Worm (Caenorhabditis elegans) whole organism, L1 larva: ENCODE results near the gene gldi-3.

Experiments used
- C04F5.9 ChIP-seq: sonication (generic microtip); optimal IDR thresholded peaks from 2 replicates; lab custom pipeline; 2016; ENCODE audit warnings: missing genetic modification characterization, missing compliant biosample characterization
- F16B12.6 ChIP-seq: fragments of 150-350 bp; optimal IDR thresholded peaks from 2 replicates; lab custom pipeline; 2014; ENCODE audit warnings: missing biosample characterization, missing genetic modification characterization
- Y116A8C.19 ChIP-seq: sonication (generic microtip); optimal IDR thresholded peaks from 2 replicates; lab custom pipeline; 2016; ENCODE audit warnings: missing compliant biosample characterization, missing genetic modification characterization, borderline replicate concordance
- alr-1 ChIP-seq: fragments of 200-800 bp; sonication (Bioruptor generic); optimal IDR thresholded peaks from 2 replicates; lab custom pipeline; 2018; ENCODE audit warnings: borderline replicate concordance, mild to moderate bottlenecking, missing genetic modification characterization, missing compliant biosample characterization
- aly-2 ChIP-seq: fragments of 150-350 bp; optimal IDR thresholded peaks from 2 replicates; lab custom pipeline; 2014; ENCODE audit warnings: missing biosample characterization, missing genetic modification characterization
- ceh-63 ChIP-seq: fragments of 200-800 bp; sonication (Bioruptor generic); optimal IDR thresholded peaks from 2 replicates; lab custom pipeline; 2018; ENCODE audit warnings: mild to moderate bottlenecking, missing genetic modification characterization, missing compliant biosample characterization
- ceh-8 ChIP-seq: fragments of 200-800 bp; sonication (Bioruptor generic); optimal IDR thresholded peaks from 2 replicates; lab custom pipeline; 2018; ENCODE audit warnings: mild to moderate bottlenecking, missing genetic modification characterization, moderate library complexity, missing compliant biosample characterization
- efl-1 ChIP-seq, 4 experiments: fragments of 150-350 bp; optimal IDR thresholded peaks in 3 of 4; peaks in 1 of 4; 1 replicate in 1 of 4; 2 replicates in 3 of 4; lab custom pipeline; 2014; ENCODE audit warnings: missing biosample characterization in 2 of 4, missing genetic modification characterization in 2 of 4, missing genetic modification reagents in 2 of 4
- efl-3 ChIP-seq: fragments of 200-800 bp; sonication (Bioruptor generic); optimal IDR thresholded peaks from 2 replicates; lab custom pipeline; 2018; ENCODE audit warnings: mild to moderate bottlenecking, missing genetic modification characterization, missing compliant biosample characterization
- egl-13 ChIP-seq: sonication (generic microtip); optimal IDR thresholded peaks from 2 replicates; lab custom pipeline; 2016; ENCODE audit warnings: missing genotype, missing genetic modification reagents, missing genetic modification characterization, missing compliant biosample characterization
- elt-3 ChIP-seq, 6 experiments: fragments of 150-350 bp in 1 of 6; sonication (generic microtip); optimal IDR thresholded peaks; 2 replicates each; lab custom pipeline; 2017 to 2018; ENCODE audit warnings: missing biosample characterization in 6 of 6, missing genetic modification characterization in 6 of 6, inconsistent platforms in 1 of 6
- ets-5 ChIP-seq: fragments of 200-800 bp; sonication (Bioruptor generic); IDR thresholded peaks from 2 replicates; pipeline ENCODE4 v1.3.6; 2022; ENCODE audit warnings: missing genetic modification characterization, missing compliant biosample characterization
- fkh-10 ChIP-seq: sonication (generic microtip); optimal IDR thresholded peaks from 2 replicates; lab custom pipeline; 2017; ENCODE audit warnings: missing biosample characterization, missing genetic modification reagents, missing genetic modification characterization
- fkh-4 ChIP-seq: sonication (generic microtip); optimal IDR thresholded peaks from 2 replicates; lab custom pipeline; 2016; ENCODE audit warnings: missing compliant biosample characterization, missing genetic modification characterization, borderline replicate concordance
- fkh-8 ChIP-seq: sonication (generic microtip); optimal IDR thresholded peaks from 2 replicates; lab custom pipeline; 2016; ENCODE audit warnings: mild to moderate bottlenecking, missing genetic modification characterization, missing compliant biosample characterization
- hpl-2 ChIP-seq: fragments of 150-350 bp; optimal IDR thresholded peaks from 2 replicates; lab custom pipeline; 2014; ENCODE audit warnings: missing biosample characterization, missing genetic modification reagents, missing genetic modification characterization
- irx-1 ChIP-seq: sonication (generic microtip); optimal IDR thresholded peaks from 2 replicates; lab custom pipeline; 2016; ENCODE audit warnings: missing genetic modification characterization, missing compliant biosample characterization
- jun-1 ChIP-seq: fragments of 150-350 bp; optimal IDR thresholded peaks from 2 replicates; lab custom pipeline; 2014; ENCODE audit warnings: missing biosample characterization, missing genetic modification reagents, missing genetic modification characterization
- lin-13 ChIP-seq: fragments of 150-350 bp; optimal IDR thresholded peaks from 2 replicates; lab custom pipeline; 2014; ENCODE audit warnings: missing biosample characterization, missing genetic modification reagents, missing genetic modification characterization
- lin-14 ChIP-seq: fragments of 200-800 bp; sonication (Bioruptor generic); optimal IDR thresholded peaks from 2 replicates; lab custom pipeline; 2018; ENCODE audit warnings: mild to moderate bottlenecking, missing genetic modification characterization, moderate library complexity, missing compliant biosample characterization
- lin-15B ChIP-seq: fragments of 150-350 bp; sonication (generic microtip); optimal IDR thresholded peaks from 3 replicates; lab custom pipeline; 2014; ENCODE audit warnings: missing biosample characterization, missing genetic modification characterization
- lin-35 ChIP-seq, 2 experiments: fragments of 150-350 bp; optimal IDR thresholded peaks; 2 replicates each; lab custom pipeline; 2014; ENCODE audit warnings: missing biosample characterization in 2 of 2, missing genetic modification characterization in 2 of 2, missing genetic modification reagents in 2 of 2
- lsy-2 ChIP-seq, 2 experiments: fragments of 150-350 bp; optimal IDR thresholded peaks; 2 replicates each; lab custom pipeline; 2014; ENCODE audit warnings: missing biosample characterization in 2 of 2, missing genetic modification characterization in 2 of 2
- mdl-1 ChIP-seq, 2 experiments: fragments of 150-350 bp; optimal IDR thresholded peaks; 2 replicates each; lab custom pipeline; 2014 to 2017; ENCODE audit warnings: missing biosample characterization in 2 of 2, missing genetic modification characterization in 2 of 2, inconsistent platforms in 1 of 2
- mef-2 ChIP-seq: fragments of 150-350 bp; optimal IDR thresholded peaks from 2 replicates; lab custom pipeline; 2014; ENCODE audit warnings: missing biosample characterization, missing genetic modification characterization
- nhr-11 ChIP-seq: fragments of 150-350 bp; optimal IDR thresholded peaks from 2 replicates; lab custom pipeline; 2014; ENCODE audit warnings: missing biosample characterization, missing genetic modification characterization
- nhr-71 ChIP-seq: sonication (generic microtip); optimal IDR thresholded peaks from 2 replicates; lab custom pipeline; 2016; ENCODE audit warnings: mild to moderate bottlenecking, missing genetic modification characterization, moderate library complexity, missing compliant biosample characterization
- nhr-84 ChIP-seq: sonication (generic microtip); optimal IDR thresholded peaks from 2 replicates; lab custom pipeline; 2017; ENCODE audit warnings: missing biosample characterization, missing genetic modification characterization
- nhr-85 ChIP-seq: sonication (generic microtip); peaks from one replicate; lab custom pipeline; 2016; ENCODE audit warnings: missing genetic modification characterization, inconsistent platforms, missing compliant biosample characterization
- rnt-1 ChIP-seq: sonication (generic microtip); optimal IDR thresholded peaks from 2 replicates; lab custom pipeline; 2016; ENCODE audit warnings: mild to moderate bottlenecking, missing genetic modification characterization, moderate library complexity, missing compliant biosample characterization
- sup-37 ChIP-seq: fragments of 200-800 bp; sonication (Bioruptor generic); optimal IDR thresholded peaks from 2 replicates; lab custom pipeline; 2018; ENCODE audit warnings: mild to moderate bottlenecking, missing genetic modification characterization, missing compliant biosample characterization
- tbx-2 ChIP-seq: sonication (generic microtip); optimal IDR thresholded peaks from 2 replicates; lab custom pipeline; 2016; ENCODE audit warnings: missing genetic modification characterization, missing compliant biosample characterization
- unc-62 ChIP-seq: fragments of 150-350 bp; optimal IDR thresholded peaks from 2 replicates; lab custom pipeline; 2014; ENCODE audit warnings: missing biosample characterization, missing genetic modification reagents, missing genetic modification characterization
- unc-86 ChIP-seq: sonication (generic microtip); optimal IDR thresholded peaks from 2 replicates; lab custom pipeline; 2016; ENCODE audit warnings: missing genetic modification characterization, missing compliant biosample characterization
- ztf-11 ChIP-seq, 2 experiments: sonication (generic microtip); optimal IDR thresholded peaks; 2 replicates each; lab custom pipeline; 2016 to 2017; ENCODE audit warnings: missing genetic modification characterization in 2 of 2, missing biosample characterization in 1 of 2, missing compliant biosample characterization in 1 of 2

gldi-3 gene

ce11 chrII:9315692-9316091, 35.8 kb upstream of the gldi-3 start:
- TF ChIP-seq lin-14 (peak; percentile 77), efl-1 (optimal IDR thresholded peaks at IDR 0.05; lab: Kevin White, UChicago) (no peak), efl-1 (GFP tag; optimal IDR thresholded peaks at IDR 0.05 in 1 of 2; lab: Kevin White, UChicago) (peak in 1 of 2 experiments; percentile 92), lsy-2 (tag; optimal IDR thresholded peaks at IDR 0.05; lab: Kevin White, UChicago) (peak in 1 of 2 experiments; percentile 26), alr-1 (tag; lab: Kevin White, UChicago) (no peak), rnt-1 (tag; lab: Kevin White, UChicago) (peak; percentile 49), nhr-71 (peak; percentile 28), elt-3 (tag; optimal IDR thresholded peaks at IDR 0.05; lab: Kevin White, UChicago) (no peak), aly-2 (no peak)
- TF ChIP-seq, all 84 proteins: peak for 5

ce11 chrII:9314733-9315132, 34.8 kb upstream of the gldi-3 start:
- TF ChIP-seq ztf-11 (tag; optimal IDR thresholded peaks at IDR 0.05; lab: Kevin White, UChicago) (no peak), lin-14 (peak; percentile 5), efl-1 (optimal IDR thresholded peaks at IDR 0.05; lab: Kevin White, UChicago) (no peak), efl-1 (GFP tag; optimal IDR thresholded peaks at IDR 0.05 in 1 of 2; lab: Kevin White, UChicago) (peak in 1 of 2 experiments; percentile 84), nhr-71 (peak; percentile 30)

DNA sequence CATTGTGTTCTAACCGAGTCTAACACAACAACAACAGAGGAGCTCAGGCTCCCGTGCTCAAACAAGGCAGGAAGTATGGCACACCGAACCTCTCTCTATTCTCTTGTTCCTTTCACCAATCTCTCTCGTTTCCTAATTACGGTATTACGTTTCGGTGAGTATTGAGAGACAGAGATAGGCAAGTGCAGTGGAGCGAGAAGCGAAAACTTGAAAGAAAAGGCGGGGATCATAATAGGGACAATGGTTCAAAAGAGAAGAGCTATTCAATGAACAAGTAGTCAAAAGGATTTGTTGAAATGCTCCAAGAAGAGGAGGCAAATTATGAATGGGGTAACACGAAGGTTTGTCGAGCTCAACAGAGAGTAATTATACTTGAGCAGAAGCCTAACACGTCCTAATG, 33.4 kb upstream of the gldi-3 start:
- no peak for TF ChIP-seq hpl-2 (GFP tag; lab: Kevin White, UChicago)
- TF ChIP-seq lin-14 = peak; percentile 21

ce11 chrII:9311702-9312101, 31.8 kb upstream of the gldi-3 start:
- no peak for TF ChIP-seq ets-5 (GFP tag; lab: Robert Waterston, UW)
- no peak for TF ChIP-seq fkh-4 (tag; lab: Kevin White, UChicago)
- TF ChIP-seq mdl-1 (tag; optimal IDR thresholded peaks at IDR 0.05; lab: Kevin White, UChicago) = no peak
- no peak for TF ChIP-seq ceh-63 (GFP tag; lab: Kevin White, UChicago)
- no peak for TF ChIP-seq sup-37 (GFP tag; lab: Kevin White, UChicago)
- TF ChIP-seq lin-14 = peak; percentile 57
- peak; percentile 69 for TF ChIP-seq fkh-10
- TF ChIP-seq, all 84 proteins: peak for 2

- no peak for TF ChIP-seq F16B12.6 (tag; lab: Kevin White, UChicago)
- TF ChIP-seq lin-14 = peak; percentile 26
- TF ChIP-seq ceh-8 = peak; percentile 43
- peak; percentile 27 for TF ChIP-seq fkh-8
- TF ChIP-seq, all 84 proteins: peak for 3
These were observed 30.9 kb upstream of the gldi-3 start for ce11 chrII:9310794-9311193.

ce11 chrII:9310204-9310603, 30.3 kb upstream of the gldi-3 start, which contains the start of gene cam-1:
TSS of gene cam-1 (minus strand) at chrII:9310304.
- TF ChIP-seq lin-13 (GFP tag; lab: Kevin White, UChicago) = no peak
- TF ChIP-seq efl-3 (GFP tag; lab: Kevin White, UChicago) = no peak
- no peak for TF ChIP-seq unc-86 (tag; lab: Kevin White, UChicago)
- TF ChIP-seq nhr-84 (tag; lab: Kevin White, UChicago) = no peak
- TF ChIP-seq mef-2 (tag; lab: Kevin White, UChicago) = no peak
- no peak for TF ChIP-seq lsy-2 (tag; optimal IDR thresholded peaks at IDR 0.05; lab: Kevin White, UChicago)
- TF ChIP-seq jun-1 (tag; lab: Kevin White, UChicago) = no peak
- TF ChIP-seq nhr-11 (tag; lab: Kevin White, UChicago) = no peak
- TF ChIP-seq Y116A8C.19 (tag; lab: Kevin White, UChicago) = no peak
- no peak for TF ChIP-seq F16B12.6 (tag; lab: Kevin White, UChicago)
- no peak for TF ChIP-seq ets-5 (GFP tag; lab: Robert Waterston, UW)
- no peak for TF ChIP-seq nhr-85 (tag; lab: Kevin White, UChicago)
- no peak for TF ChIP-seq hpl-2 (GFP tag; lab: Kevin White, UChicago)
- no peak for TF ChIP-seq egl-13 (tag; lab: Kevin White, UChicago)
- no peak for TF ChIP-seq lin-35 (GFP tag; optimal IDR thresholded peaks at IDR 0.05; lab: Kevin White, UChicago)
- TF ChIP-seq tbx-2 (tag; lab: Kevin White, UChicago) = no peak
- no peak for TF ChIP-seq C04F5.9 (tag; lab: Kevin White, UChicago)
- TF ChIP-seq irx-1 (tag; lab: Kevin White, UChicago) = no peak
- TF ChIP-seq lin-15B (tag; lab: Kevin White, UChicago) = no peak
- TF ChIP-seq unc-62 = no peak
